Worm (Caenorhabditis elegans) whole organism, L4 larva: Measurements from ENCODE around the gene F26F4.5.

Source experiments
- F10B5.3 ChIP-seq: sonication (generic microtip); optimal IDR thresholded peaks from 2 replicates; lab custom pipeline; 2016; ENCODE audit warnings: mild to moderate bottlenecking, missing genetic modification characterization, missing compliant biosample characterization
- F26F4.8 ChIP-seq: fragments of 200-800 bp; sonication (Bioruptor generic); conservative IDR thresholded peaks from 2 replicates; pipeline ENCODE4 v1.3.6; 2022; ENCODE audit warnings: missing genetic modification characterization, missing compliant biosample characterization
- F49E8.2 ChIP-seq: sonication (generic microtip); optimal IDR thresholded peaks from 2 replicates; lab custom pipeline; 2016; ENCODE audit warnings: missing compliant biosample characterization, mild to moderate bottlenecking, missing genetic modification characterization, borderline replicate concordance
- T20F7.1 ChIP-seq: fragments of 200-800 bp; sonication (Bioruptor generic); optimal IDR thresholded peaks from 2 replicates; lab custom pipeline; 2018; ENCODE audit warnings: mild to moderate bottlenecking, missing genetic modification characterization, missing compliant biosample characterization
- T26A8.4 ChIP-seq: fragments of 200-800 bp; sonication (Bioruptor generic); IDR thresholded peaks from 2 replicates; pipeline ENCODE4 v1.3.6; 2022; ENCODE audit warnings: missing genetic modification characterization, missing compliant biosample characterization
- Y105C5A.15 ChIP-seq: fragments of 200-800 bp; sonication (Bioruptor generic); IDR thresholded peaks from 2 replicates; pipeline ENCODE4 v1.3.6; 2022; ENCODE audit warnings: missing genetic modification characterization, missing compliant biosample characterization
- Y48G9A.11 ChIP-seq: fragments of 200-800 bp; sonication (Bioruptor generic); IDR thresholded peaks from 2 replicates; pipeline ENCODE4 v1.3.6; 2022; ENCODE audit warnings: missing genetic modification reagents, missing genetic modification characterization, missing compliant biosample characterization
- Y75B8A.6 ChIP-seq: fragments of 200-800 bp; sonication (Bioruptor generic); IDR thresholded peaks from 2 replicates; pipeline ENCODE4 v1.3.6; 2022; ENCODE audit warnings: missing genetic modification reagents, missing genetic modification characterization, missing compliant biosample characterization
- ZK337.2 ChIP-seq: fragments of 200-800 bp; sonication (Bioruptor generic); IDR thresholded peaks from 2 replicates; pipeline ENCODE4 v1.3.6; 2022; ENCODE audit warnings: missing genetic modification reagents, missing genetic modification characterization, missing compliant biosample characterization
- ZK546.5 ChIP-seq, 2 experiments: sonication (generic microtip); optimal IDR thresholded peaks; 2 replicates each; lab custom pipeline; 2017; ENCODE audit warnings: missing biosample characterization in 2 of 2, missing genetic modification characterization in 2 of 2
- arid-1 ChIP-seq: fragments of 200-800 bp; sonication (Bioruptor generic); conservative IDR thresholded peaks from 2 replicates; pipeline ENCODE4 v1.3.6; 2022; ENCODE audit warnings: missing genetic modification reagents, missing genetic modification characterization, missing compliant biosample characterization
- ceh-28 ChIP-seq: fragments of 150-350 bp; optimal IDR thresholded peaks from 2 replicates; lab custom pipeline; 2014; ENCODE audit warnings: missing biosample characterization, missing genetic modification reagents, missing genetic modification characterization
- ceh-82 ChIP-seq: sonication (generic microtip); optimal IDR thresholded peaks from 2 replicates; lab custom pipeline; 2017; ENCODE audit warnings: missing biosample characterization, missing genetic modification characterization
- cey-2 ChIP-seq: sonication (generic microtip); optimal IDR thresholded peaks from 3 replicates; lab custom pipeline; 2017; ENCODE audit warnings: missing genetic modification characterization, mild to moderate bottlenecking, missing compliant biosample characterization, antibody characterized with exemption, borderline replicate concordance; ENCODE audit not compliant: insufficient read depth
- daf-16 ChIP-seq, 3 experiments: sonication (generic microtip); optimal IDR thresholded peaks; 2 replicates each; lab custom pipeline; 2016 to 2017; ENCODE audit warnings: missing genetic modification characterization in 3 of 3, missing genetic modification reagents in 3 of 3, mild to moderate bottlenecking in 2 of 3, missing compliant biosample characterization in 2 of 3, missing biosample characterization in 1 of 3, moderate library complexity in 1 of 3
- dmd-8 ChIP-seq: fragments of 200-800 bp; sonication (Bioruptor generic); IDR thresholded peaks from 2 replicates; pipeline ENCODE4 v1.3.6; 2022; ENCODE audit warnings: missing genetic modification characterization, missing compliant biosample characterization
- dpl-1 ChIP-seq: fragments of 150-350 bp; optimal IDR thresholded peaks from 2 replicates; lab custom pipeline; 2014; ENCODE audit warnings: missing biosample characterization, missing genetic modification reagents, missing genetic modification characterization
- dve-1 ChIP-seq: sonication (generic microtip); optimal IDR thresholded peaks from 2 replicates; lab custom pipeline; 2017; ENCODE audit warnings: antibody characterized with exemption, mild to moderate bottlenecking, missing genetic modification characterization, missing compliant biosample characterization; ENCODE audit not compliant: insufficient read depth
- egl-27 ChIP-seq: sonication (generic microtip); optimal IDR thresholded peaks from 3 replicates; lab custom pipeline; 2017; ENCODE audit warnings: missing biosample characterization, missing genetic modification reagents, missing genetic modification characterization
- hif-1 ChIP-seq, 2 experiments: sonication (generic microtip); optimal IDR thresholded peaks; 2 replicates each; lab custom pipeline; 2016 to 2017; ENCODE audit warnings: missing compliant biosample characterization in 2 of 2, missing genetic modification characterization in 2 of 2, missing genetic modification reagents in 2 of 2, missing genotype in 2 of 2, mild to moderate bottlenecking in 1 of 2
- hlh-11 ChIP-seq: fragments of 200-800 bp; sonication (Bioruptor generic); optimal IDR thresholded peaks from 2 replicates; lab custom pipeline; 2018; ENCODE audit warnings: mild to moderate bottlenecking, missing genetic modification characterization, missing compliant biosample characterization
- hlh-30 ChIP-seq: sonication (generic microtip); optimal IDR thresholded peaks from 2 replicates; lab custom pipeline; 2017; ENCODE audit warnings: antibody characterized with exemption, mild to moderate bottlenecking, missing genetic modification characterization, missing compliant biosample characterization; ENCODE audit not compliant: insufficient read depth
- hmg-1.1 ChIP-seq: fragments of 200-800 bp; sonication (Bioruptor generic); IDR thresholded peaks from 2 replicates; pipeline ENCODE4 v1.3.6; 2022; ENCODE audit warnings: missing genetic modification reagents, missing genetic modification characterization, missing compliant biosample characterization
- lin-13 ChIP-seq: fragments of 150-350 bp; optimal IDR thresholded peaks from 2 replicates; lab custom pipeline; 2014; ENCODE audit warnings: missing biosample characterization, missing genetic modification reagents, missing genetic modification characterization
- lin-15B ChIP-seq: fragments of 150-350 bp; sonication (generic microtip); optimal IDR thresholded peaks from 3 replicates; lab custom pipeline; 2014; ENCODE audit warnings: missing biosample characterization, missing genetic modification characterization
- lin-29 ChIP-seq: fragments of 200-800 bp; sonication (Bioruptor generic); IDR thresholded peaks from 2 replicates; pipeline ENCODE4 v1.3.6; 2022; ENCODE audit warnings: missing genetic modification reagents, missing genetic modification characterization, missing compliant biosample characterization
- mes-2 ChIP-seq: sonication (generic microtip); optimal IDR thresholded peaks from 2 replicates; lab custom pipeline; 2016; ENCODE audit warnings: missing genotype, mild to moderate bottlenecking, missing genetic modification characterization, missing compliant biosample characterization; ENCODE audit not compliant: poor library complexity, severe bottlenecking
- nhr-28 ChIP-seq: fragments of 150-350 bp; optimal IDR thresholded peaks from 2 replicates; lab custom pipeline; 2014; ENCODE audit warnings: missing biosample characterization, missing genetic modification characterization
- rbr-2 ChIP-seq: sonication (generic microtip); optimal IDR thresholded peaks from 2 replicates; lab custom pipeline; 2016; ENCODE audit warnings: missing genotype, missing genetic modification characterization, missing compliant biosample characterization
- set-16 ChIP-seq: fragments of 200-800 bp; sonication (Bioruptor generic); IDR thresholded peaks from 2 replicates; pipeline ENCODE4 v1.3.6; 2022; ENCODE audit warnings: missing genetic modification reagents, missing genetic modification characterization, missing compliant biosample characterization
- skn-1 ChIP-seq: fragments of 150-350 bp; optimal IDR thresholded peaks from 2 replicates; lab custom pipeline; 2014; ENCODE audit warnings: missing biosample characterization, missing genetic modification characterization
- snpc-1.2 ChIP-seq: fragments of 200-800 bp; sonication (Bioruptor generic); IDR thresholded peaks from 2 replicates; pipeline ENCODE4 v1.3.6; 2022; ENCODE audit warnings: missing genetic modification reagents, missing genetic modification characterization, missing compliant biosample characterization
- spr-1 ChIP-seq: sonication (generic microtip); optimal IDR thresholded peaks from 2 replicates; lab custom pipeline; 2016; ENCODE audit warnings: mild to moderate bottlenecking, missing genetic modification characterization, missing compliant biosample characterization
- spr-3 ChIP-seq: fragments of 200-800 bp; sonication (Bioruptor generic); optimal IDR thresholded peaks from 2 replicates; lab custom pipeline; 2018; ENCODE audit warnings: mild to moderate bottlenecking, missing genetic modification characterization, missing compliant biosample characterization
- unc-130 ChIP-seq: sonication (generic microtip); optimal IDR thresholded peaks from 2 replicates; lab custom pipeline; 2016; ENCODE audit warnings: missing genetic modification reagents, missing genetic modification characterization, missing compliant biosample characterization
- unc-62 ChIP-seq, 3 experiments: fragments of 150-350 bp in 1 of 3; sonication (generic microtip); optimal IDR thresholded peaks in 2 of 3; peaks in 1 of 3; 1 replicate in 1 of 3; 2 replicates in 2 of 3; lab custom pipeline; 2014 to 2017; ENCODE audit warnings: missing biosample characterization in 3 of 3, missing genetic modification characterization in 3 of 3, missing genetic modification reagents in 3 of 3, missing genotype in 1 of 3
- vab-7 ChIP-seq: fragments of 200-800 bp; sonication (Bioruptor generic); IDR thresholded peaks from 2 replicates; pipeline ENCODE4 v1.3.6; 2022; ENCODE audit warnings: missing genetic modification reagents, missing genetic modification characterization, missing compliant biosample characterization
- zfp-3 ChIP-seq: fragments of 200-800 bp; sonication (Bioruptor generic); conservative IDR thresholded peaks from 2 replicates; pipeline ENCODE4 v1.3.6; 2022; ENCODE audit warnings: missing genetic modification reagents, missing genetic modification characterization, missing compliant biosample characterization
- zip-11 ChIP-seq: fragments of 200-800 bp; sonication (Bioruptor generic); IDR thresholded peaks from 2 replicates; pipeline ENCODE4 v1.3.6; 2022; ENCODE audit warnings: missing genetic modification characterization, missing compliant biosample characterization
- zip-2 ChIP-seq: fragments of 150-350 bp; optimal IDR thresholded peaks from 2 replicates; lab custom pipeline; 2014; ENCODE audit warnings: missing biosample characterization, missing genetic modification characterization
- ztf-7 ChIP-seq: fragments of 150-350 bp; optimal IDR thresholded peaks from 2 replicates; lab custom pipeline; 2014; ENCODE audit warnings: missing biosample characterization, missing genetic modification characterization

F26F4.5 gene

ce11 chrIII:4905405-4905804 is 14.4 kb upstream of the F26F4.5 start, which contains the start of gene F26F4.8:
TSS of gene F26F4.8 (minus strand) at chrIII:4905473.
- TF ChIP-seq mes-2 (tag; lab: Kevin White, UChicago) (peak; percentile 69), rbr-2 (tag; lab: Kevin White, UChicago) (peak; percentile 3), F26F4.8 (no peak), lin-29 (GFP tag; lab: Robert Waterston, UW) (no peak), unc-130 (GFP tag; lab: Kevin White, UChicago) (peak; percentile 77), dpl-1 (GFP tag; lab: Kevin White, UChicago) (peak; percentile 49), set-16 (GFP tag; lab: Robert Waterston, UW) (no peak), hif-1 (tag; optimal IDR thresholded peaks at IDR 0.05; lab: Kevin White, UChicago) (peak in 1 of 2 experiments; percentile 52), Y48G9A.11 (GFP tag; lab: Robert Waterston, UW) (no peak), F10B5.3 (tag; lab: Kevin White, UChicago) (no peak), ztf-7 (tag; lab: Kevin White, UChicago) (no peak)

- TF ChIP-seq T20F7.1 (no peak), zfp-3 (no peak)
Measured at ce11 chrIII:4903784-4904183, 12.7 kb upstream of the F26F4.5 start, which contains the start of gene kbp-2. TSS of gene kbp-2 (minus strand) at chrIII:4903884.

- TF ChIP-seq nhr-28 = peak; percentile 3
- no peak for TF ChIP-seq lin-15B
- TF ChIP-seq daf-16 (GFP tag; optimal IDR thresholded peaks at IDR 0.05; lab: Kevin White, UChicago) = no peak
- TF ChIP-seq daf-16 (tag; optimal IDR thresholded peaks at IDR 0.05; lab: Kevin White, UChicago) = peak; percentile 42
- no peak for TF ChIP-seq Y75B8A.6 (GFP tag; lab: Robert Waterston, UW)
- TF ChIP-seq arid-1 = no peak
- TF ChIP-seq vab-7 (GFP tag; lab: Robert Waterston, UW) = no peak
Measured at ce11 chrIII:4900260-4900659, 9.2 kb upstream of the F26F4.5 start, which contains the start of gene tag-340. TSS of gene tag-340 (plus strand) at chrIII:4900508.

ce11 chrIII:4899728-4900127 is 8.7 kb upstream of the F26F4.5 start:
- TF ChIP-seq ZK546.5 (tag; optimal IDR thresholded peaks at IDR 0.05; lab: Kevin White, UChicago) (peak in 1 of 2 experiments; percentile 59), skn-1 (tag; lab: Kevin White, UChicago) (peak; percentile 64), ZK337.2 (GFP tag; lab: Robert Waterston, UW) (peak; percentile 81; the same call in 1 of the 2 replicates), spr-1 (tag; lab: Kevin White, UChicago) (peak; percentile 96), cey-2 (tag; lab: Kevin White, UChicago) (peak; percentile 9), Y75B8A.6 (GFP tag; lab: Robert Waterston, UW) (peak; percentile 95), zip-2 (tag; lab: Kevin White, UChicago) (peak; percentile 87), unc-62 (GFP tag; optimal IDR thresholded peaks at IDR 0.05 in 1 of 2; lab: Kevin White, UChicago) (peak; percentile 28 to 100), unc-62 (tag; optimal IDR thresholded peaks at IDR 0.05; lab: Kevin White, UChicago) (no peak), F49E8.2 (tag; lab: Kevin White, UChicago) (no peak), snpc-1.2 (GFP tag; lab: Robert Waterston, UW) (peak; percentile 78), Y105C5A.15 (no peak), arid-1 (peak; percentile 95), hlh-30 (tag; lab: Kevin White, UChicago) (peak; percentile 100), lin-13 (GFP tag; lab: Kevin White, UChicago) (peak; percentile 97), lin-29 (GFP tag; lab: Robert Waterston, UW) (peak; percentile 94), mes-2 (tag; lab: Kevin White, UChicago) (peak; percentile 94), daf-16 (GFP tag; optimal IDR thresholded peaks at IDR 0.05; lab: Kevin White, UChicago) (peak; percentile 78 to 97), daf-16 (tag; optimal IDR thresholded peaks at IDR 0.05; lab: Kevin White, UChicago) (peak; percentile 65), dve-1 (tag; lab: Kevin White, UChicago) (peak; percentile 100), hlh-11 (peak; percentile 100), egl-27 (tag; lab: Kevin White, UChicago) (peak; percentile 62), spr-3 (GFP tag; lab: Kevin White, UChicago) (peak; percentile 93), dpl-1 (GFP tag; lab: Kevin White, UChicago) (peak; percentile 93), ceh-28 (tag; lab: Kevin White, UChicago) (peak; percentile 36), T26A8.4 (peak; percentile 98), F26F4.8 (peak; percentile 75), ceh-82 (peak; percentile 10), rbr-2 (tag; lab: Kevin White, UChicago) (peak; percentile 99), dmd-8 (GFP tag; lab: Robert Waterston, UW) (peak; percentile 58; the same call in 1 of the 2 replicates), hmg-1.1 (peak; percentile 98), zip-11 (GFP tag; lab: Robert Waterston, UW) (no peak)
